Fruit fly (Drosophila melanogaster): ENCODE measurements around the gene CG13244.

CG13244 gene

DNA sequence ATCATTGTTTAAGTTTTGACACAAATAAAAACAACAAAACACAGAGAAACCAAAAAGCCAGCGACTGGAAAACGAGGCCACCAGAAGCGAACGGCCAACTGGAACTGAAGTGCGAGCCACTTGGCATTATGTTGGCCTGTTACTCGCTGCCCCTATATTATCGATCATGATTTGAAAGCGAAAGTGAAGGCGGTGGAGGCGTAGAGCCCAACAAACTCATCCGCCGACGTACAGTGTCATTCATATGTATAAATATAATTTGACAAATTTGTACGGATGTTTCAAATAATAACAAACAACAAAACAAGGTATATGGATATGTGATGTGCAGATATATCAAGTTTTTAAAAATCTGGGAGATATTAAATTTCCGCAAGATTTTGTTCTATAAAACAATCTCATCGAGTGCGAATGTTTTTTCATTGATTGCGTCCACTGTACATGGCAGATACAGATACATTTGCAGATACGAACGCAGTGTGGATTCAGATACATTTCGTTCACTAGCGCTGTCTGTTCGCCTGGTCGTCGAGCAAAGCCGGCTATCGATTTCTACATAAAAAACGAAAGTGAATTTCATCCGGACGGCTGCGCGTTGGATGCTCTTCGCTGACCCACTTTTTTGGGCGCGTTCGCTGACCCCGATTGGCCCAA lies 5.6 kb upstream of the CG13244 start (continued):
- TF ChIP-seq Max (GFP tag; optimal IDR thresholded peaks at IDR 0.05) (peak; percentile 94), maf-S (GFP tag; optimal IDR thresholded peaks at IDR 0.05) (peak; percentile 95), Bteb2 (GFP tag; optimal IDR thresholded peaks at IDR 0.05) (peak; percentile 96), Side (GFP tag; optimal IDR thresholded peaks at IDR 0.05) (peak; percentile 95), Antp (GFP tag; optimal IDR thresholded peaks at IDR 0.05) (peak; percentile 95), CG14014 (GFP tag; IDR thresholded peaks at IDR 0.05) (peak; percentile 93), NFAT (GFP tag; IDR thresholded peaks at IDR 0.05) (peak; percentile 81), Xbp1 (GFP tag; optimal IDR thresholded peaks at IDR 0.05) (peak; percentile 96), CG12659 (GFP tag; optimal IDR thresholded peaks at IDR 0.05) (peak; percentile 97), Lpt (GFP tag; optimal IDR thresholded peaks at IDR 0.05) (no peak), kay (GFP tag; optimal IDR thresholded peaks at IDR 0.05) (peak; percentile 94), wek (GFP tag; optimal IDR thresholded peaks at IDR 0.05) (peak; percentile 92), Trl (optimal IDR thresholded peaks at IDR 0.05) (no peak), Trl (GFP tag; optimal IDR thresholded peaks at IDR 0.05) (peak; percentile 97), cas (GFP tag; IDR thresholded peaks at IDR 0.05) (peak; percentile 80), YL-1 (GFP tag; optimal IDR thresholded peaks at IDR 0.05) (peak; percentile 81), CG6654 (GFP tag; optimal IDR thresholded peaks at IDR 0.05) (peak; percentile 87), Optix (GFP tag; IDR thresholded peaks at IDR 0.05) (peak; percentile 90), CG14710 (tag; optimal IDR thresholded peaks at IDR 0.05) (peak; percentile 91), zfh1 (GFP tag; IDR thresholded peaks at IDR 0.05) (peak; percentile 95), CG17612 (GFP tag; IDR thresholded peaks at IDR 0.05) (peak; percentile 90), Kr (GFP tag; optimal IDR thresholded peaks at IDR 0.05) (peak; percentile 49), trh (GFP tag; optimal IDR thresholded peaks at IDR 0.05) (peak; percentile 84), unc-4 (GFP tag; IDR thresholded peaks at IDR 0.05; ENCODE audit: partially characterized antibody) (no peak), wdn (GFP tag; IDR thresholded peaks at IDR 0.05) (peak; percentile 92), CG15514 (GFP tag; optimal IDR thresholded peaks at IDR 0.05) (peak; percentile 82), Hmx (GFP tag; optimal IDR thresholded peaks at IDR 0.05) (peak; percentile 75), Ssrp (tag; optimal IDR thresholded peaks at IDR 0.05) (peak; percentile 98), ab (GFP tag; optimal IDR thresholded peaks at IDR 0.05) (peak; percentile 83), HmgZ (tag; optimal IDR thresholded peaks at IDR 0.05) (peak; percentile 96), CG13775 (GFP tag; optimal IDR thresholded peaks at IDR 0.05) (peak; percentile 90), CG8478 (optimal IDR thresholded peaks at IDR 0.05) (no peak), chinmo (GFP tag; IDR thresholded peaks at IDR 0.05; ENCODE audit: partially characterized antibody) (no peak; the same call in 3 of the 4 replicates), dysf (GFP tag; IDR thresholded peaks at IDR 0.05) (peak; percentile 98), CG9876 (GFP tag; optimal IDR thresholded peaks at IDR 0.05) (peak; percentile 85), p53 (GFP tag; optimal IDR thresholded peaks at IDR 0.05) (peak; percentile 91), CG18476 (GFP tag; optimal IDR thresholded peaks at IDR 0.05) (peak; percentile 92), CG34376 (GFP tag; optimal IDR thresholded peaks at IDR 0.05) (peak; percentile 86), Hr3 (GFP tag; optimal IDR thresholded peaks at IDR 0.05) (peak; percentile 87), mam (GFP tag; optimal IDR thresholded peaks at IDR 0.05) (peak; percentile 95), CG11723 (GFP tag; optimal IDR thresholded peaks at IDR 0.05) (peak; percentile 92), Six4 (GFP tag; optimal IDR thresholded peaks at IDR 0.05) (peak; percentile 93), Camta (GFP tag; optimal IDR thresholded peaks at IDR 0.05) (peak; percentile 94), ttk (GFP tag; IDR thresholded peaks at IDR 0.05) (peak; percentile 92), ci (GFP tag; IDR thresholded peaks at IDR 0.05) (peak; percentile 97), CG16863 (GFP tag; optimal IDR thresholded peaks at IDR 0.05) (peak; percentile 97), CG11456 (GFP tag; IDR thresholded peaks at IDR 0.05) (peak; percentile 91), Ada2b (GFP tag; IDR thresholded peaks at IDR 0.05) (peak; percentile 93), CG17802 (tag; optimal IDR thresholded peaks at IDR 0.05) (peak; percentile 88), aop (GFP tag; IDR thresholded peaks at IDR 0.05) (peak; percentile 9), ewg (GFP tag; optimal IDR thresholded peaks at IDR 0.05) (peak; percentile 94)
